Fruit fly (Drosophila melanogaster): ENCODE results near the gene CG43231.

The CG43231 gene

dm6 chr2L:17747133-17747824 lies 42.8 kb downstream of the CG43231 start (continued):
- no peak for TF ChIP-seq trh (GFP tag; optimal IDR thresholded peaks at IDR 0.05)
- TF ChIP-seq CG1602 (GFP tag; optimal IDR thresholded peaks at IDR 0.05): peak; percentile 21
- TF ChIP-seq Abd-B (GFP tag; optimal IDR thresholded peaks at IDR 0.05): peak; percentile 17
- no peak for TF ChIP-seq Doc3 (GFP tag; IDR thresholded peaks at IDR 0.05; ENCODE audit: partially characterized antibody)
- peak; percentile 26 for TF ChIP-seq Nf-YB (GFP tag; optimal IDR thresholded peaks at IDR 0.05)
- no peak for TF ChIP-seq HLHmδ (GFP tag; optimal IDR thresholded peaks at IDR 0.05)
- peak; percentile 43 for TF ChIP-seq CG2678 (tag; optimal IDR thresholded peaks at IDR 0.05)
- TF ChIP-seq Xbp1 (GFP tag; optimal IDR thresholded peaks at IDR 0.05): peak; percentile 30
- no peak for TF ChIP-seq CG7987 (GFP tag; optimal IDR thresholded peaks at IDR 0.05)
- no peak for TF ChIP-seq eyg (GFP tag; optimal IDR thresholded peaks at IDR 0.05)
- TF ChIP-seq run (tag; optimal IDR thresholded peaks at IDR 0.05): no peak
- peak; percentile 8 for TF ChIP-seq CG17385 (GFP tag; optimal IDR thresholded peaks at IDR 0.05)
- TF ChIP-seq CG12769 (tag; optimal IDR thresholded peaks at IDR 0.05): no peak
- TF ChIP-seq tap (tag; optimal IDR thresholded peaks at IDR 0.05): no peak
- no peak for TF ChIP-seq Dbx (GFP tag; IDR thresholded peaks at IDR 0.05)
- no peak for TF ChIP-seq bowl (GFP tag; IDR thresholded peaks at IDR 0.05)
- no peak for TF ChIP-seq fru (optimal IDR thresholded peaks at IDR 0.05)
- TF ChIP-seq CG6272 (GFP tag; IDR thresholded peaks at IDR 0.05): no peak
- no peak for TF ChIP-seq br (optimal IDR thresholded peaks at IDR 0.05)
- TF ChIP-seq CG4730 (GFP tag; IDR thresholded peaks at IDR 0.05): no peak
- TF ChIP-seq Sin3A (optimal IDR thresholded peaks at IDR 0.05): no peak
- no peak for TF ChIP-seq CG18764 (GFP tag; optimal IDR thresholded peaks at IDR 0.05)
- TF ChIP-seq sens (GFP tag): peak; percentile 87
- TF ChIP-seq CG4424 (GFP tag; optimal IDR thresholded peaks at IDR 0.05): no peak
- no peak for TF ChIP-seq TFAM (GFP tag; optimal IDR thresholded peaks at IDR 0.05)
- TF ChIP-seq gt (GFP tag; IDR thresholded peaks at IDR 0.05): no peak
- peak; percentile 36 for TF ChIP-seq Med (GFP tag)
- TF ChIP-seq CG15073 (GFP tag; optimal IDR thresholded peaks at IDR 0.05): no peak
- peak; percentile 4 for TF ChIP-seq az2 (GFP tag; optimal IDR thresholded peaks at IDR 0.05)
- TF ChIP-seq al (GFP tag; IDR thresholded peaks at IDR 0.05): no peak
- TF ChIP-seq CG3407 (GFP tag; optimal IDR thresholded peaks at IDR 0.05): peak; percentile 22
- no peak for TF ChIP-seq NC2α (GFP tag; optimal IDR thresholded peaks at IDR 0.05)
- no peak for TF ChIP-seq p53 (GFP tag; optimal IDR thresholded peaks at IDR 0.05)
- peak; percentile 55 for TF ChIP-seq CoRest (tag; optimal IDR thresholded peaks at IDR 0.05)
- TF ChIP-seq CG4707 (GFP tag; optimal IDR thresholded peaks at IDR 0.05): no peak
- TF ChIP-seq CG8290 (GFP tag; optimal IDR thresholded peaks at IDR 0.05): no peak
- no peak for TF ChIP-seq CG8290 (tag; optimal IDR thresholded peaks at IDR 0.05)
- TF ChIP-seq CG14014 (GFP tag; IDR thresholded peaks at IDR 0.05): no peak
- TF ChIP-seq CG1603 (tag; optimal IDR thresholded peaks at IDR 0.05): no peak
- TF ChIP-seq Side (GFP tag; optimal IDR thresholded peaks at IDR 0.05): no peak
- TF ChIP-seq Blimp-1 (GFP tag; optimal IDR thresholded peaks at IDR 0.05): peak; percentile 59
- TF ChIP-seq ham (GFP tag; IDR thresholded peaks at IDR 0.05): no peak
- TF ChIP-seq CG3847 (GFP tag; IDR thresholded peaks at IDR 0.05): no peak
- no peak for TF ChIP-seq shn (GFP tag; optimal IDR thresholded peaks at IDR 0.05)
- TF ChIP-seq HHEX (GFP tag; optimal IDR thresholded peaks at IDR 0.05): no peak
- no peak for TF ChIP-seq Atf6 (GFP tag; IDR thresholded peaks at IDR 0.05)
- TF ChIP-seq B-H2 (GFP tag; optimal IDR thresholded peaks at IDR 0.05): no peak
- no peak for TF ChIP-seq wor (GFP tag; IDR thresholded peaks at IDR 0.05)
- no peak for TF ChIP-seq mam (GFP tag; optimal IDR thresholded peaks at IDR 0.05)
- TF ChIP-seq CG6175 (GFP tag; IDR thresholded peaks at IDR 0.05): no peak
- no peak for TF ChIP-seq Aef1 (GFP tag; IDR thresholded peaks at IDR 0.05)
- TF ChIP-seq cas (GFP tag; IDR thresholded peaks at IDR 0.05): no peak
- TF ChIP-seq Sox102F (GFP tag; optimal IDR thresholded peaks at IDR 0.05): peak; percentile 45
